Worm (Caenorhabditis elegans) whole organism, L1 larva: ENCODE measurements around the gene Y75B8A.24.

Experiments
- C04F5.9 ChIP-seq: sonication (generic microtip); optimal IDR thresholded peaks from 2 replicates; lab custom pipeline; 2016; ENCODE audit warnings: missing genetic modification characterization, missing compliant biosample characterization
- C34B4.2 ChIP-seq: sonication (generic microtip); optimal IDR thresholded peaks from 2 replicates; lab custom pipeline; 2017; ENCODE audit warnings: mild to moderate bottlenecking, missing genetic modification characterization, missing compliant biosample characterization
- F16B12.6 ChIP-seq: fragments of 150-350 bp; optimal IDR thresholded peaks from 2 replicates; lab custom pipeline; 2014; ENCODE audit warnings: missing biosample characterization, missing genetic modification characterization
- Y116A8C.19 ChIP-seq: sonication (generic microtip); optimal IDR thresholded peaks from 2 replicates; lab custom pipeline; 2016; ENCODE audit warnings: missing compliant biosample characterization, missing genetic modification characterization, borderline replicate concordance
- aly-2 ChIP-seq: fragments of 150-350 bp; optimal IDR thresholded peaks from 2 replicates; lab custom pipeline; 2014; ENCODE audit warnings: missing biosample characterization, missing genetic modification characterization
- blmp-1 ChIP-seq: fragments of 150-350 bp; optimal IDR thresholded peaks from 2 replicates; lab custom pipeline; 2014; ENCODE audit warnings: missing biosample characterization, missing genetic modification characterization
- ceh-63 ChIP-seq: fragments of 200-800 bp; sonication (Bioruptor generic); optimal IDR thresholded peaks from 2 replicates; lab custom pipeline; 2018; ENCODE audit warnings: mild to moderate bottlenecking, missing genetic modification characterization, missing compliant biosample characterization
- ceh-82 ChIP-seq, 3 experiments: fragments of 150-350 bp in 1 of 3; sonication (generic microtip) in 2 of 3; optimal IDR thresholded peaks; 2 replicates each; lab custom pipeline; 2014 to 2017; ENCODE audit warnings: missing biosample characterization in 3 of 3, missing genetic modification characterization in 3 of 3
- ceh-88 ChIP-seq: fragments of 200-800 bp; sonication (Bioruptor generic); IDR thresholded peaks from 2 replicates; pipeline ENCODE4 v1.3.6; 2022; ENCODE audit warnings: missing genetic modification characterization, missing compliant biosample characterization
- ceh-90 ChIP-seq: sonication (generic microtip); optimal IDR thresholded peaks from 2 replicates; lab custom pipeline; 2016; ENCODE audit warnings: missing genetic modification characterization, missing compliant biosample characterization
- dpl-1 ChIP-seq, 3 experiments: fragments of 150-350 bp in 2 of 3; sonication (generic microtip) in 1 of 3; optimal IDR thresholded peaks; 2 replicates each; lab custom pipeline; 2014 to 2017; ENCODE audit warnings: missing biosample characterization in 3 of 3, missing genetic modification characterization in 3 of 3, missing genetic modification reagents in 3 of 3
- dsc-1 ChIP-seq: sonication (generic microtip); optimal IDR thresholded peaks from 2 replicates; lab custom pipeline; 2016; ENCODE audit warnings: mild to moderate bottlenecking, missing genetic modification characterization, missing compliant biosample characterization
- efl-1 ChIP-seq, 4 experiments: fragments of 150-350 bp; optimal IDR thresholded peaks in 3 of 4; peaks in 1 of 4; 1 replicate in 1 of 4; 2 replicates in 3 of 4; lab custom pipeline; 2014; ENCODE audit warnings: missing biosample characterization in 2 of 4, missing genetic modification characterization in 2 of 4, missing genetic modification reagents in 2 of 4
- efl-3 ChIP-seq: fragments of 200-800 bp; sonication (Bioruptor generic); optimal IDR thresholded peaks from 2 replicates; lab custom pipeline; 2018; ENCODE audit warnings: mild to moderate bottlenecking, missing genetic modification characterization, missing compliant biosample characterization
- egl-13 ChIP-seq: sonication (generic microtip); optimal IDR thresholded peaks from 2 replicates; lab custom pipeline; 2016; ENCODE audit warnings: missing genotype, missing genetic modification reagents, missing genetic modification characterization, missing compliant biosample characterization
- elt-3 ChIP-seq, 6 experiments: fragments of 150-350 bp in 1 of 6; sonication (generic microtip); optimal IDR thresholded peaks; 2 replicates each; lab custom pipeline; 2017 to 2018; ENCODE audit warnings: missing biosample characterization in 6 of 6, missing genetic modification characterization in 6 of 6, inconsistent platforms in 1 of 6
- ets-5 ChIP-seq: fragments of 200-800 bp; sonication (Bioruptor generic); IDR thresholded peaks from 2 replicates; pipeline ENCODE4 v1.3.6; 2022; ENCODE audit warnings: missing genetic modification characterization, missing compliant biosample characterization
- hlh-4 ChIP-seq: sonication (generic microtip); optimal IDR thresholded peaks from 2 replicates; lab custom pipeline; 2016; ENCODE audit warnings: mild to moderate bottlenecking, missing genetic modification characterization, missing compliant biosample characterization
- irx-1 ChIP-seq: sonication (generic microtip); optimal IDR thresholded peaks from 2 replicates; lab custom pipeline; 2016; ENCODE audit warnings: missing genetic modification characterization, missing compliant biosample characterization
- isw-1 ChIP-seq: fragments of 200-800 bp; sonication (Bioruptor generic); IDR thresholded peaks from 2 replicates; pipeline ENCODE4 v1.3.6; 2022; ENCODE audit warnings: missing genetic modification characterization, missing compliant biosample characterization
- lin-14 ChIP-seq: fragments of 200-800 bp; sonication (Bioruptor generic); optimal IDR thresholded peaks from 2 replicates; lab custom pipeline; 2018; ENCODE audit warnings: mild to moderate bottlenecking, missing genetic modification characterization, moderate library complexity, missing compliant biosample characterization
- lin-15B ChIP-seq: fragments of 150-350 bp; sonication (generic microtip); optimal IDR thresholded peaks from 3 replicates; lab custom pipeline; 2014; ENCODE audit warnings: missing biosample characterization, missing genetic modification characterization
- lin-35 ChIP-seq, 2 experiments: fragments of 150-350 bp; optimal IDR thresholded peaks; 2 replicates each; lab custom pipeline; 2014; ENCODE audit warnings: missing biosample characterization in 2 of 2, missing genetic modification characterization in 2 of 2, missing genetic modification reagents in 2 of 2
- mdl-1 ChIP-seq, 2 experiments: fragments of 150-350 bp; optimal IDR thresholded peaks; 2 replicates each; lab custom pipeline; 2014 to 2017; ENCODE audit warnings: missing biosample characterization in 2 of 2, missing genetic modification characterization in 2 of 2, inconsistent platforms in 1 of 2
- mep-1 ChIP-seq: fragments of 150-350 bp; optimal IDR thresholded peaks from 2 replicates; lab custom pipeline; 2014; ENCODE audit warnings: missing biosample characterization, missing genetic modification characterization
- nhr-12 ChIP-seq: sonication (generic microtip); optimal IDR thresholded peaks from 2 replicates; lab custom pipeline; 2017; ENCODE audit warnings: missing biosample characterization, missing genetic modification characterization
- nhr-19 ChIP-seq: fragments of 200-800 bp; sonication (Bioruptor generic); conservative IDR thresholded peaks from 2 replicates; pipeline ENCODE4 v1.3.6; 2022; ENCODE audit warnings: missing genetic modification characterization, missing compliant biosample characterization
- nhr-71 ChIP-seq: sonication (generic microtip); optimal IDR thresholded peaks from 2 replicates; lab custom pipeline; 2016; ENCODE audit warnings: mild to moderate bottlenecking, missing genetic modification characterization, moderate library complexity, missing compliant biosample characterization
- nhr-76 ChIP-seq: sonication (generic microtip); optimal IDR thresholded peaks from 2 replicates; lab custom pipeline; 2017; ENCODE audit warnings: missing biosample characterization, missing genetic modification characterization
- nhr-85 ChIP-seq: sonication (generic microtip); peaks from one replicate; lab custom pipeline; 2016; ENCODE audit warnings: missing genetic modification characterization, inconsistent platforms, missing compliant biosample characterization
- pqm-1 ChIP-seq: sonication (generic microtip); optimal IDR thresholded peaks from 3 replicates; lab custom pipeline; 2017; ENCODE audit warnings: missing biosample characterization, missing genetic modification characterization
- rnt-1 ChIP-seq: sonication (generic microtip); optimal IDR thresholded peaks from 2 replicates; lab custom pipeline; 2016; ENCODE audit warnings: mild to moderate bottlenecking, missing genetic modification characterization, moderate library complexity, missing compliant biosample characterization
- skn-1 ChIP-seq: fragments of 150-350 bp; optimal IDR thresholded peaks from 2 replicates; lab custom pipeline; 2014; ENCODE audit warnings: missing biosample characterization, missing genetic modification characterization
- snpc-4 ChIP-seq: fragments of 150-350 bp; optimal IDR thresholded peaks from 2 replicates; lab custom pipeline; 2014; ENCODE audit warnings: missing biosample characterization, missing genetic modification characterization
- snu-23 ChIP-seq: sonication (generic microtip); optimal IDR thresholded peaks from 2 replicates; lab custom pipeline; 2016; ENCODE audit warnings: missing genetic modification characterization, missing compliant biosample characterization
- swsn-7 ChIP-seq: sonication (generic microtip); optimal IDR thresholded peaks from 2 replicates; lab custom pipeline; 2016; ENCODE audit warnings: missing genetic modification characterization, missing compliant biosample characterization
- tbx-2 ChIP-seq: sonication (generic microtip); optimal IDR thresholded peaks from 2 replicates; lab custom pipeline; 2016; ENCODE audit warnings: missing genetic modification characterization, missing compliant biosample characterization
- unc-98 ChIP-seq: fragments of 200-800 bp; sonication (Bioruptor generic); IDR thresholded peaks from 2 replicates; pipeline ENCODE4 v1.3.6; 2022; ENCODE audit warnings: missing genetic modification characterization, missing compliant biosample characterization
- vab-15 ChIP-seq: sonication (generic microtip); optimal IDR thresholded peaks from 2 replicates; lab custom pipeline; 2017; ENCODE audit warnings: missing genotype, mild to moderate bottlenecking, missing genetic modification characterization, missing compliant biosample characterization
- xbp-1 ChIP-seq: sonication (generic microtip); optimal IDR thresholded peaks from 2 replicates; lab custom pipeline; 2016; ENCODE audit warnings: missing genetic modification characterization, missing compliant biosample characterization
- ztf-11 ChIP-seq, 2 experiments: sonication (generic microtip); optimal IDR thresholded peaks; 2 replicates each; lab custom pipeline; 2016 to 2017; ENCODE audit warnings: missing genetic modification characterization in 2 of 2, missing biosample characterization in 1 of 2, missing compliant biosample characterization in 1 of 2

Gene Y75B8A.24

ce11 chrIII:12226089-12226682, 47.4 kb downstream of the Y75B8A.24 start, which contains the start of the genes Y75B8A.18 and Y75B8A.19 (continued):
- TF ChIP-seq ceh-90 (no peak), ceh-63 (GFP tag; lab: Kevin White, UChicago) (no peak), swsn-7 (tag; lab: Kevin White, UChicago) (peak; percentile 54)

DNA sequence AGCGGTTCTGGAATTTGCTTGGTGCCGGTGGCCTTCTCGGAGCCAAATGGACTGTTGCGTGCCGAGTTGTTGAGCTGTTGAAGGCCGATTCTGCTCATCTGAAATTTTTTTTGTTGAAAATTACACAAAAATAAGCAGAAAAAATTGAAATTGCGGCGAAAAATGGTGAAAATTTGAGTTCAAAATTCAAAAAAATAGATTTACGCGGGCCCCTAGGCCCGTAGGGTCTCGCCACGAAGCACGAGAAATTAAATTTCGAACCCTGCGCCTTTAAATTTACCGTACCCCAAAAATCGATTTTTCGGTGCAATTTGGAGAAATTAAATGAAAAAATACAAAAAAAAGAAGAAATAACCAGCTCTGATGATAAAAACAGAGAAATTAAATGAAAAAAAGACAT, 48.3 kb downstream of the Y75B8A.24 start, which contains the start of gene gmn-1:
TSS of gene gmn-1 (minus strand) at position 98 of the 400 bp plus-strand sequence.
- TF ChIP-seq ceh-90 (no peak), dsc-1 (tag; lab: Kevin White, UChicago) (no peak), lin-35 (GFP tag; optimal IDR thresholded peaks at IDR 0.05; lab: Kevin White, UChicago) (no peak), ztf-11 (tag; optimal IDR thresholded peaks at IDR 0.05; lab: Kevin White, UChicago) (no peak), nhr-71 (tag; lab: Kevin White, UChicago) (no peak), nhr-85 (tag; lab: Kevin White, UChicago) (no peak), nhr-12 (tag; lab: Kevin White, UChicago) (no peak), blmp-1 (no peak)
- TF ChIP-seq, all 84 proteins: peak for 0

ce11 chrIII:12223208-12223607, 50.3 kb downstream of the Y75B8A.24 start:
- TF ChIP-seq nhr-71 (tag; lab: Kevin White, UChicago): no peak
- peak in 1 of 3 experiments; percentile 32 for TF ChIP-seq dpl-1 (GFP tag; optimal IDR thresholded peaks at IDR 0.05; lab: Kevin White, UChicago)
- no peak for TF ChIP-seq xbp-1 (tag; lab: Kevin White, UChicago)
- TF ChIP-seq lin-35 (GFP tag; optimal IDR thresholded peaks at IDR 0.05; lab: Kevin White, UChicago): peak in 1 of 2 experiments; percentile 26
- peak in 1 of 2 experiments; percentile 45 for TF ChIP-seq efl-1 (optimal IDR thresholded peaks at IDR 0.05; lab: Kevin White, UChicago)
- TF ChIP-seq efl-1 (GFP tag; optimal IDR thresholded peaks at IDR 0.05 in 1 of 2; lab: Kevin White, UChicago): peak; percentile 41 to 63
- TF ChIP-seq nhr-85 (tag; lab: Kevin White, UChicago): peak; percentile 55

- TF ChIP-seq skn-1 (no peak), pqm-1 (tag; lab: Kevin White, UChicago) (no peak), efl-1 (optimal IDR thresholded peaks at IDR 0.05; lab: Kevin White, UChicago) (no peak), efl-1 (GFP tag; optimal IDR thresholded peaks at IDR 0.05 in 1 of 2; lab: Kevin White, UChicago) (no peak), F16B12.6 (no peak), C34B4.2 (tag; lab: Kevin White, UChicago) (no peak), nhr-19 (GFP tag; lab: Robert Waterston, UW) (no peak), Y116A8C.19 (no peak), blmp-1 (no peak), ceh-82 (tag; optimal IDR thresholded peaks at IDR 0.05; lab: Kevin White, UChicago) (no peak)
Observed at ce11 chrIII:12221452-12221851, 52.1 kb downstream of the Y75B8A.24 start.

ce11 chrIII:12220820-12221219, 52.7 kb downstream of the Y75B8A.24 start:
- TF ChIP-seq irx-1 (tag; lab: Kevin White, UChicago) (no peak), ets-5 (no peak), swsn-7 (tag; lab: Kevin White, UChicago) (no peak), snpc-4 (tag; lab: Kevin White, UChicago) (no peak), vab-15 (tag; lab: Kevin White, UChicago) (no peak), elt-3 (tag; optimal IDR thresholded peaks at IDR 0.05; lab: Kevin White, UChicago) (no peak), efl-3 (no peak)

- TF ChIP-seq rnt-1 (no peak), hlh-4 (tag; lab: Kevin White, UChicago) (no peak), tbx-2 (tag; lab: Kevin White, UChicago) (peak; percentile 62), mdl-1 (tag; optimal IDR thresholded peaks at IDR 0.05; lab: Kevin White, UChicago) (no peak), ztf-11 (tag; optimal IDR thresholded peaks at IDR 0.05; lab: Kevin White, UChicago) (peak in 1 of 2 experiments; percentile 49), egl-13 (peak; percentile 39), snu-23 (GFP tag; lab: Kevin White, UChicago) (peak; percentile 67), unc-98 (GFP tag; lab: Robert Waterston, UW) (peak; percentile 67), nhr-85 (tag; lab: Kevin White, UChicago) (peak; percentile 68), ceh-88 (GFP tag; lab: Robert Waterston, UW) (no peak), efl-1 (optimal IDR thresholded peaks at IDR 0.05; lab: Kevin White, UChicago) (peak; percentile 48 to 60), efl-1 (GFP tag; optimal IDR thresholded peaks at IDR 0.05 in 1 of 2; lab: Kevin White, UChicago) (peak; percentile 67 to 96), lin-15B (tag; lab: Kevin White, UChicago) (peak; percentile 68), skn-1 (peak; percentile 38), C04F5.9 (tag; lab: Kevin White, UChicago) (peak; percentile 41), nhr-76 (tag; lab: Kevin White, UChicago) (no peak), lin-14 (no peak), isw-1 (GFP tag; lab: Robert Waterston, UW) (peak; percentile 63), aly-2 (tag; lab: Kevin White, UChicago) (no peak), ceh-82 (tag; optimal IDR thresholded peaks at IDR 0.05; lab: Kevin White, UChicago) (peak in 1 of 3 experiments; percentile 31), mep-1 (peak; percentile 61)
Observed at ce11 chrIII:12218633-12219097, 54.9 kb downstream of the Y75B8A.24 start, which contains the start of the genes gex-4 and gphr-1. TSS of gene gex-4 (minus strand) at chrIII:12218634. TSS of gene gphr-1 (plus strand) at chrIII:12219047.
